Fruit fly (Drosophila melanogaster) whole organism, embryonic: ENCODE data around the gene Ret.

Experiments used
- Abd-B ChIP-seq: fragments of 200-800 bp; sonication (Bioruptor generic); optimal IDR thresholded peaks from 2 replicates; lab custom pipeline; 2018; ENCODE audit warnings: missing biosample characterization, mild to moderate bottlenecking, missing genetic modification characterization, moderate library complexity
- Awh ChIP-seq: fragments of 200-800 bp; sonication (Bioruptor generic); IDR thresholded peaks from 2 replicates; pipeline ENCODE4, ENCODE4 v1.3.6; 2022; ENCODE audit warnings: missing biosample characterization, missing genetic modification characterization
- B-H1 ChIP-seq: fragments of 200-800 bp; sonication (Bioruptor generic); IDR thresholded peaks from 3 replicates; pipeline ENCODE4 v1.3.6; 2022; ENCODE audit warnings: missing biosample characterization, missing genetic modification characterization
- CG12104 ChIP-seq: fragments of 200-800 bp; sonication (Bioruptor generic); optimal IDR thresholded peaks from 3 replicates; lab custom pipeline; 2016; ENCODE audit warnings: missing biosample characterization, missing genetic modification characterization
- CG12236 ChIP-seq: fragments of 200-800 bp; sonication (Bioruptor generic); optimal IDR thresholded peaks from 2 replicates; lab custom pipeline; 2016; ENCODE audit warnings: missing biosample characterization, missing genetic modification characterization
- CG14710 ChIP-seq: fragments of 200-800 bp; sonication (Bioruptor generic); optimal IDR thresholded peaks from 3 replicates; lab custom pipeline; 2019; ENCODE audit warnings: missing biosample characterization, mild to moderate bottlenecking, missing genetic modification characterization, moderate library complexity
- CG15073 ChIP-seq: fragments of 200-800 bp; sonication (Bioruptor generic); optimal IDR thresholded peaks from 2 replicates; lab custom pipeline; 2016; ENCODE audit warnings: missing biosample characterization, missing genetic modification characterization
- CG15514 ChIP-seq: fragments of 200-800 bp; sonication (Bioruptor generic); optimal IDR thresholded peaks from 3 replicates; lab custom pipeline; 2017; ENCODE audit warnings: missing biosample characterization, missing genetic modification characterization, mild to moderate bottlenecking, moderate library complexity, missing genetic modification reagents
- CG17568 ChIP-seq: fragments of 200-800 bp; sonication (Bioruptor generic); optimal IDR thresholded peaks from 2 replicates; lab custom pipeline; 2018; ENCODE audit warnings: missing biosample characterization, mild to moderate bottlenecking, missing genetic modification characterization, moderate library complexity
- CG2202 ChIP-seq: fragments of 200-800 bp; sonication (Bioruptor generic); optimal IDR thresholded peaks from 2 replicates; lab custom pipeline; 2018; ENCODE audit warnings: missing biosample characterization, mild to moderate bottlenecking, missing genetic modification characterization
- CG3163 ChIP-seq: fragments of 200-800 bp; sonication (Bioruptor generic); optimal IDR thresholded peaks from 3 replicates; lab custom pipeline; 2016; ENCODE audit warnings: missing biosample characterization, missing genetic modification characterization
- CG4360 ChIP-seq: fragments of 200-800 bp; sonication (Bioruptor generic); IDR thresholded peaks from 2 replicates; pipeline ENCODE4 v1.3.6; 2022; ENCODE audit warnings: missing biosample characterization, missing genetic modification characterization
- CG6654 ChIP-seq: fragments of 200-800 bp; sonication (Bioruptor generic); optimal IDR thresholded peaks from 2 replicates; lab custom pipeline; 2017; ENCODE audit warnings: missing biosample characterization, mild to moderate bottlenecking, missing genetic modification characterization
- CG6765 ChIP-seq: fragments of 200-800 bp; sonication (Bioruptor generic); optimal IDR thresholded peaks from 3 replicates; lab custom pipeline; 2017; ENCODE audit warnings: missing biosample characterization, mild to moderate bottlenecking, missing genetic modification characterization
- CG8478 ChIP-seq: fragments of >200 bp; optimal IDR thresholded peaks from 2 replicates; lab custom pipeline; 2018
- CG9797 ChIP-seq: fragments of 200-800 bp; sonication (Bioruptor generic); optimal IDR thresholded peaks from 3 replicates; lab custom pipeline; 2018; ENCODE audit warnings: missing biosample characterization, mild to moderate bottlenecking, missing genetic modification characterization
- CG9932 ChIP-seq: fragments of 200-800 bp; sonication (Bioruptor generic); IDR thresholded peaks from 2 replicates; pipeline ENCODE4 v1.3.6; 2022; ENCODE audit warnings: missing biosample characterization, missing genetic modification characterization
- CTCF ChIP-seq: fragments of 200-800 bp; sonication (Bioruptor generic); optimal IDR thresholded peaks from 2 replicates; lab custom pipeline; 2017; ENCODE audit warnings: missing biosample characterization, mild to moderate bottlenecking, missing genetic modification characterization, moderate library complexity
- CoRest ChIP-seq: fragments of 200-800 bp; sonication (Bioruptor generic); optimal IDR thresholded peaks from 3 replicates; lab custom pipeline; 2018; ENCODE audit warnings: missing biosample characterization, mild to moderate bottlenecking, missing genetic modification characterization, moderate library complexity
- D ChIP-seq, 2 experiments: fragments of 200-800 bp in 1 of 2; fragments of >200 bp in 1 of 2; sonication (Bioruptor generic) in 1 of 2; optimal IDR thresholded peaks; 2 replicates in 1 of 2; 3 replicates in 1 of 2; lab custom pipeline; 2017; ENCODE audit warnings: mild to moderate bottlenecking in 1 of 2, missing biosample characterization in 1 of 2, missing genetic modification characterization in 1 of 2, missing genetic modification reagents in 1 of 2
- Ets97D ChIP-seq: fragments of 200-800 bp; sonication (Bioruptor generic); optimal IDR thresholded peaks from 3 replicates; lab custom pipeline; 2016; ENCODE audit warnings: missing biosample characterization, missing genetic modification characterization
- GATAe ChIP-seq: fragments of 200-800 bp; sonication (Bioruptor generic); conservative IDR thresholded peaks from 2 replicates; pipeline ENCODE4 v1.3.6; 2022; ENCODE audit warnings: missing biosample characterization, missing genetic modification characterization
- Lhr ChIP-seq: fragments of 200-800 bp; sonication (Bioruptor generic); optimal IDR thresholded peaks from 3 replicates; lab custom pipeline; 2017; ENCODE audit warnings: mild to moderate bottlenecking, missing biosample characterization, missing genetic modification reagents, missing genetic modification characterization
- Med ChIP-seq: fragments of 200-800 bp; sonication (Bioruptor generic); peaks from one replicate; lab custom pipeline; 2016; ENCODE audit warnings: missing biosample characterization, missing genetic modification characterization, mild to moderate bottlenecking, inconsistent platforms, moderate library complexity
- Six4 ChIP-seq: fragments of 200-800 bp; sonication (Bioruptor generic); optimal IDR thresholded peaks from 2 replicates; lab custom pipeline; 2016; ENCODE audit warnings: missing biosample characterization, missing genetic modification characterization
- Sox102F ChIP-seq: fragments of 200-800 bp; sonication (Bioruptor generic); optimal IDR thresholded peaks from 2 replicates; lab custom pipeline; 2018; ENCODE audit warnings: missing biosample characterization, mild to moderate bottlenecking, missing genetic modification characterization, moderate library complexity
- Trl ChIP-seq, 3 experiments: fragments of >200 bp in 2 of 3; fragments of 200-800 bp in 1 of 3; sonication (Bioruptor generic) in 1 of 3; optimal IDR thresholded peaks; 2 replicates in 1 of 3; 3 replicates in 2 of 3; lab custom pipeline; 2016 to 2017; ENCODE audit warnings: missing biosample characterization in 1 of 3, missing genetic modification characterization in 1 of 3
- Xrp1 ChIP-seq: fragments of 200-800 bp; sonication (Bioruptor generic); IDR thresholded peaks from 2 replicates; pipeline ENCODE4 v1.3.6; 2022; ENCODE audit warnings: missing biosample characterization, missing genetic modification characterization
- btn ChIP-seq: fragments of 200-800 bp; sonication (Bioruptor generic); optimal IDR thresholded peaks from 2 replicates; lab custom pipeline; 2016; ENCODE audit warnings: missing biosample characterization, missing genetic modification characterization
- caup ChIP-seq: fragments of 200-800 bp; sonication (Bioruptor generic); optimal IDR thresholded peaks from 3 replicates; lab custom pipeline; 2017; ENCODE audit warnings: missing biosample characterization, mild to moderate bottlenecking, missing genetic modification characterization, moderate library complexity; ENCODE audit not compliant: severe bottlenecking
- corto ChIP-seq: fragments of 200-800 bp; sonication (Bioruptor generic); optimal IDR thresholded peaks from 2 replicates; lab custom pipeline; 2016; ENCODE audit warnings: missing biosample characterization, mild to moderate bottlenecking, missing genetic modification characterization, moderate library complexity
- crp ChIP-seq, 2 experiments: fragments of 200-800 bp; sonication (Bioruptor generic); optimal IDR thresholded peaks; 2 replicates in 1 of 2; 3 replicates in 1 of 2; lab custom pipeline; 2017; ENCODE audit warnings: missing biosample characterization in 2 of 2, missing genetic modification characterization in 2 of 2, mild to moderate bottlenecking in 1 of 2, moderate library complexity in 1 of 2
- ems ChIP-seq: fragments of 200-800 bp; sonication (Bioruptor generic); optimal IDR thresholded peaks from 3 replicates; lab custom pipeline; 2016; ENCODE audit warnings: missing biosample characterization, missing genetic modification characterization
- en ChIP-seq: fragments of 200-800 bp; sonication (Bioruptor generic); optimal IDR thresholded peaks from 2 replicates; lab custom pipeline; 2016; ENCODE audit warnings: missing biosample characterization, missing genetic modification characterization
- esg ChIP-seq: fragments of 200-800 bp; sonication (Bioruptor generic); conservative IDR thresholded peaks from 2 replicates; pipeline ENCODE4 v1.3.6; 2022; ENCODE audit warnings: missing biosample characterization, missing genetic modification characterization
- fru ChIP-seq: fragments of >200 bp; optimal IDR thresholded peaks from 2 replicates; lab custom pipeline; 2017
- gcm ChIP-seq: fragments of 200-800 bp; sonication (Bioruptor generic); optimal IDR thresholded peaks from 2 replicates; lab custom pipeline; 2019; ENCODE audit warnings: missing biosample characterization, mild to moderate bottlenecking, missing genetic modification characterization, moderate library complexity
- insv ChIP-seq, 2 experiments: fragments of 200-800 bp; sonication (Bioruptor generic); optimal IDR thresholded peaks; 3 replicates each; lab custom pipeline; 2016 to 2018; ENCODE audit warnings: missing biosample characterization in 2 of 2, missing genetic modification characterization in 2 of 2
- kay ChIP-seq: fragments of 200-800 bp; sonication (Bioruptor generic); optimal IDR thresholded peaks from 2 replicates; lab custom pipeline; 2016; ENCODE audit warnings: missing biosample characterization, missing genetic modification characterization
- knrl ChIP-seq: fragments of 200-800 bp; sonication (Bioruptor generic); IDR thresholded peaks from 3 replicates; pipeline ENCODE4 v1.3.6; 2022; ENCODE audit warnings: missing biosample characterization, missing genetic modification characterization; ENCODE audit not compliant: partially characterized antibody
- pita ChIP-seq: fragments of 200-800 bp; sonication (Bioruptor generic); optimal IDR thresholded peaks from 2 replicates; lab custom pipeline; 2017; ENCODE audit warnings: missing biosample characterization, mild to moderate bottlenecking, missing genetic modification characterization
- sens ChIP-seq: fragments of 200-800 bp; sonication (Bioruptor generic); peaks from one replicate; lab custom pipeline; 2016; ENCODE audit warnings: missing biosample characterization, missing genetic modification characterization
- slbo ChIP-seq: fragments of 200-800 bp; sonication (Bioruptor generic); IDR thresholded peaks from 2 replicates; pipeline ENCODE4 v1.3.6; 2022; ENCODE audit warnings: missing biosample characterization, missing genetic modification characterization
- sna ChIP-seq: fragments of 200-800 bp; sonication (Bioruptor generic); IDR thresholded peaks from 2 replicates; pipeline ENCODE4 v1.3.6; 2022; ENCODE audit warnings: missing biosample characterization, missing genetic modification characterization; ENCODE audit not compliant: partially characterized antibody
- sqz ChIP-seq: fragments of 200-800 bp; sonication (Bioruptor generic); optimal IDR thresholded peaks from 3 replicates; lab custom pipeline; 2018; ENCODE audit warnings: missing biosample characterization, mild to moderate bottlenecking, missing genetic modification characterization
- stwl ChIP-seq: fragments of 200-800 bp; sonication (Bioruptor generic); optimal IDR thresholded peaks from 3 replicates; lab custom pipeline; 2018; ENCODE audit warnings: missing biosample characterization, mild to moderate bottlenecking, missing genetic modification characterization, moderate library complexity
- vnd ChIP-seq: fragments of 200-800 bp; sonication (Bioruptor generic); IDR thresholded peaks from 3 replicates; pipeline ENCODE4 v1.3.6; 2022; ENCODE audit warnings: missing biosample characterization, missing genetic modification characterization; ENCODE audit not compliant: partially characterized antibody

Ret gene

DNA sequence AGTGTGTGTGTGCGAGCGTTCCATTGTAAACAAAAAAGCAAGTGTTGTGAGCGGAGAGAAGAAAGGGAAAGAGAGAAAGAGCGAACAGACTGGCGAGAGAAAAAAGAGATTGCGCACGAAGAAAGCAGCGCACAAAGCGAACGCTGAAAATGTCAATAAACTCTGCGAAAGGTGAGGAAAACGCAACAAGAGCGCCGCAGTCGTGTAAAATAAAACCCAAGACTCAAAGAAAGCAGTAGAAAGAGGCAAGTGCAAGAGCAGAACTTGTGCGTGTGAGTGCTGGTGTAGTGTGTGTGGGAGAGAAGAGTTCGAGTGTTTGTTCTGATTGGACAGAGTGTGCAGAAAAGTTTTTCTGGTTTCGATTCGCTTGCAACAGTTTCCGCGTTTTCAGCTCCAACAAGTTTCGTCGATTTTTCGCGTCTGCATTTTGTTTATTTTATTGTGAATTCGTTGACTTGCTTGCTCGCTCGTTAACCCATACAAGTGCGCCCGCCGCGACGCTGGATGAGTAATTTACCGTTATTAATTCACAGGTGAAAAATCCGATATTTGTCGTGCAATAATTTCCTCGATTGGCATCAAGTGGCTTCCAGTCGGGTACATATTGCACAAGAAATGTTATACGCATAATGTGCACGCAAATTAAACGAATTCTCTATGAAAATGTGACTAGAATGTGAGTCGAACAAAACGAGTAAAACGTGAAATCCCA, 39.3 kb upstream of the Ret start (continued):
- TF ChIP-seq vnd (GFP tag; lab: Robert Waterston, UW) (no peak), D (optimal IDR thresholded peaks at IDR 0.05; lab: Kevin White, UChicago) (peak; percentile 64), D (GFP tag; optimal IDR thresholded peaks at IDR 0.05; lab: Kevin White, UChicago) (no peak), Lhr (GFP tag; lab: Kevin White, UChicago) (no peak), stwl (tag; lab: Kevin White, UChicago) (peak; percentile 22), sna (GFP tag; lab: Robert Waterston, UW) (no peak), CG3163 (GFP tag; lab: Kevin White, UChicago) (peak; percentile 91), insv (GFP tag; optimal IDR thresholded peaks at IDR 0.05; lab: Kevin White, UChicago) (peak; percentile 8 to 93), CG8478 (lab: Kevin White, UChicago) (peak; percentile 13), CG9932 (GFP tag; lab: Robert Waterston, UW) (no peak), slbo (GFP tag; lab: Robert Waterston, UW) (no peak), CTCF (GFP tag; lab: Kevin White, UChicago) (peak; percentile 88), Six4 (no peak), Awh (no peak), crp (GFP tag; optimal IDR thresholded peaks at IDR 0.05; lab: Kevin White, UChicago) (no peak), pita (peak; percentile 28), corto (GFP tag; lab: Kevin White, UChicago) (peak; percentile 76), Trl (optimal IDR thresholded peaks at IDR 0.05; lab: Kevin White, UChicago) (peak; percentile 95 to 98), Trl (GFP tag; optimal IDR thresholded peaks at IDR 0.05; lab: Kevin White, UChicago) (peak; percentile 69), B-H1 (no peak)

DNA sequence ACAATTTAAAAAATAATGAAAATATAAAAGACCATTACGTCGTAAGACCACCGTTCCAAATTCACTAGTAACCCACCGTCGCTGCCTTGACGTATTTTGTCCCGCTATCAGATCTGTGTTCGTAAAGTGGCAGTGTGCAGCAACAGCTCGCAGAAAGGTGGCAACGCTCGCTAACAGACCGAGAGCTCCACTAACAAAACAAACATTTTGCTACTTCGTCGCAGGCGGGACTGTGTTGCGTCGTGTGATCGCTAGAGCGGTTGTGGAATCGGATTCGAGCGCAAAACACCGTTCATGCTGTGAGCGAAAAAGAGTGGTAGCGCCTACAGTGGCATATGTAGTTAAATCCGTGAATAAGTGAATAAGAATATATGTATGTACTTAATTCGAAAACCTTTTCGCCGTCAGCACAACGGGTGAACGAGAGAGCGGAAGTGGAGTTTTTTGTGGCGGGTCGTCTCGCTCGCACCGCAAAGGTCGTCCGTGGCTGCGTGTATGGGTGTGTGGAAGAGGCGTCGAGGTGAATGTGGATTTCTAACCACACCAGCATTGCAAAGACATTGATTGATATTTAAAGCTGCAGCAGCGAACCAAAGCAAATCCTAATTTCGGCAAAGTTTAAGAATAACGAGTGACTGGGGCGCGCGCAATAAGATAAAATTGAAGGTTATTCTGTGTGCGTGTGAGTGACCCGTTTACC, 38.6 kb upstream of the Ret start, which contains the start of gene Hr39:
Hr39 (plus strand) TSS at position 203 of the 700 bp plus-strand sequence.
- TF ChIP-seq knrl (GFP tag; lab: Robert Waterston, UW): no peak
- TF ChIP-seq ems (GFP tag; lab: Kevin White, UChicago): no peak
- TF ChIP-seq CG9797 (GFP tag; lab: Kevin White, UChicago): peak; percentile 75
- TF ChIP-seq Sox102F (GFP tag; lab: Kevin White, UChicago): no peak
- TF ChIP-seq CG4360 (GFP tag; lab: Robert Waterston, UW): no peak
- TF ChIP-seq Awh: no peak
- peak; percentile 87 for TF ChIP-seq CG15514 (GFP tag; lab: Kevin White, UChicago)
- no peak for TF ChIP-seq CG12104 (GFP tag; lab: Kevin White, UChicago)
- no peak for TF ChIP-seq CG12236 (GFP tag; lab: Kevin White, UChicago)
- TF ChIP-seq gcm (GFP tag; lab: Kevin White, UChicago): peak; percentile 44
- peak; percentile 34 for TF ChIP-seq caup (GFP tag; lab: Kevin White, UChicago)
- no peak for TF ChIP-seq en (GFP tag; lab: Kevin White, UChicago)
- TF ChIP-seq Xrp1 (GFP tag; lab: Robert Waterston, UW): no peak
- peak; percentile 20 for TF ChIP-seq CG6765 (GFP tag; lab: Kevin White, UChicago)
- peak; percentile 57 for TF ChIP-seq CoRest (tag; lab: Kevin White, UChicago)
- TF ChIP-seq CG14710 (tag; lab: Kevin White, UChicago): peak; percentile 74
- TF ChIP-seq Med: peak; percentile 89
- peak; percentile 75 for TF ChIP-seq sens
- TF ChIP-seq esg (GFP tag; lab: Robert Waterston, UW): no peak
- peak; percentile 92 for TF ChIP-seq Ets97D
- no peak for TF ChIP-seq CG2202 (tag; lab: Kevin White, UChicago)
- no peak for TF ChIP-seq CG15073 (GFP tag; lab: Kevin White, UChicago)
- no peak for TF ChIP-seq kay
- peak; percentile 42 for TF ChIP-seq CG17568 (GFP tag; lab: Kevin White, UChicago)
- TF ChIP-seq sqz: peak; percentile 69
- TF ChIP-seq Lhr (GFP tag; lab: Kevin White, UChicago): peak; percentile 87
- peak; percentile 57 for TF ChIP-seq Abd-B (GFP tag; lab: Kevin White, UChicago)
- TF ChIP-seq fru (lab: Kevin White, UChicago): no peak
- no peak for TF ChIP-seq GATAe (GFP tag; lab: Robert Waterston, UW)
- peak; percentile 15 for TF ChIP-seq btn (GFP tag; lab: Kevin White, UChicago)
- TF ChIP-seq CG6654: no peak
